Fruit fly (Drosophila melanogaster): Measurements from ENCODE around the gene Osi3.

dm6 chr3R:6230298-6230697 is 14.7 kb downstream of the Osi3 start:
- TF ChIP-seq salr (GFP tag; optimal IDR thresholded peaks at IDR 0.05) = no peak
- no peak for TF ChIP-seq fkh (GFP tag; optimal IDR thresholded peaks at IDR 0.05)
- no peak for TF ChIP-seq esn (GFP tag; optimal IDR thresholded peaks at IDR 0.05)
- TF ChIP-seq CG31627 (GFP tag; optimal IDR thresholded peaks at IDR 0.05) = no peak
- TF ChIP-seq OdsH (GFP tag; optimal IDR thresholded peaks at IDR 0.05) = no peak
